ENCODE assay signal across 2 worm cellular contexts in genomic region chrX:16284180-16284579, ce11.
TF ChIP-seq lines count a peak whose summit lies in the region.
"Not testable (repeated sequence)": the region's sequence is repeated elsewhere in the genome, so short reads cannot be mapped to it uniquely, and the experiment has no call there.

No protein-coding gene starts in this region.

TF ChIP-seq in whole organism, L4 larva, 104 proteins besides CTCF, POLR2A, EP300 and RAD21:
- TF ChIP-seq pha-4 (GFP tag; IDR thresholded peaks at IDR 0.05; lab: Robert Waterston, UW) (peak; percentile 61; the same call in 1 of the 2 replicates), ceh-20 (GFP tag; IDR thresholded peaks at IDR 0.05; lab: Robert Waterston, UW) (0 out of 2 replicates have a peak, but pooled peaks have one; percentile 13), mdt-29 (GFP tag; IDR thresholded peaks at IDR 0.05; lab: Robert Waterston, UW) (0 out of 2 replicates have a peak, but pooled peaks have one; percentile 13), lim-7 (GFP tag; IDR thresholded peaks at IDR 0.05; lab: Robert Waterston, UW) (peak; percentile 57; the same call in 1 of the 2 replicates), snpc-1.2 (GFP tag; IDR thresholded peaks at IDR 0.05; lab: Robert Waterston, UW) (0 out of 2 replicates have a peak, but pooled peaks have one; percentile 12), egl-43 (GFP tag; IDR thresholded peaks at IDR 0.05; lab: Robert Waterston, UW) (peak; percentile 55; the same call in 1 of the 2 replicates), vab-7 (GFP tag; IDR thresholded peaks at IDR 0.05; lab: Robert Waterston, UW) (0 out of 2 replicates have a peak, but pooled peaks have one; percentile 31), arid-1 (GFP tag; conservative IDR thresholded peaks at IDR 0.05; lab: Robert Waterston, UW) (0 out of 2 replicates have a peak, but pooled peaks have one; percentile 39)
- not testable (repeated sequence) for TF ChIP-seq pha-4 (tag; optimal IDR thresholded peaks at IDR 0.05; lab: Kevin White, UChicago)

TF ChIP-seq in whole organism, young adult, 124 proteins besides CTCF, POLR2A, EP300 and RAD21:
- TF ChIP-seq hmg-1.2 (GFP tag; IDR thresholded peaks at IDR 0.05; lab: Robert Waterston, UW) (peak; percentile 27; the same call in 1 of the 2 replicates), lin-26 (GFP tag; IDR thresholded peaks at IDR 0.05; lab: Robert Waterston, UW) (0 out of 2 replicates have a peak, but pooled peaks have one; percentile 46), rpc-1 (tag; optimal IDR thresholded peaks at IDR 0.05; lab: Kevin White, UChicago) (peak; percentile 15)
- TF ChIP-seq rpc-1 (optimal IDR thresholded peaks at IDR 0.05; lab: Kevin White, UChicago): not testable (repeated sequence)
